Worm (Caenorhabditis elegans) whole organism, L3 larva: ENCODE results near the gene srh-300.

Experiments
- eor-1 ChIP-seq, 2 experiments: fragments of 150-350 bp; optimal IDR thresholded peaks; 2 replicates each; lab custom pipeline; 2014 to 2018; ENCODE audit warnings: missing biosample characterization in 2 of 2, missing genetic modification characterization in 2 of 2
- nhr-237 ChIP-seq: fragments of 150-350 bp; optimal IDR thresholded peaks from 2 replicates; lab custom pipeline; 2014; ENCODE audit warnings: missing biosample characterization, missing genetic modification characterization

- no peak for TF ChIP-seq eor-1 (tag; optimal IDR thresholded peaks at IDR 0.05; lab: Kevin White, UChicago)
- TF ChIP-seq nhr-237 (tag; lab: Kevin White, UChicago): no peak
Observed at ce11 chrV:17870569-17870968, 48.7 kb downstream of the srh-300 start, which contains the start of gene csn-1.
